Worm (Caenorhabditis elegans): ENCODE measurements around the gene C33A11.2.

- TF ChIP-seq snpc-4 (GFP tag; optimal IDR thresholded peaks at IDR 0.05) (no peak), snpc-4 (tag; optimal IDR thresholded peaks at IDR 0.05) (no peak), unc-130 (GFP tag; optimal IDR thresholded peaks at IDR 0.05) (no peak), nhr-80 (tag; optimal IDR thresholded peaks at IDR 0.05) (no peak)
Observed at ce11 chrX:15335636-15336035, 30.2 kb upstream of the C33A11.2 start.
